Worm (Caenorhabditis elegans) whole organism, L4 larva: ENCODE results near the gene K03A11.6.
A peak's percentile ranks its signal among the peaks of the same experiment; 100 is the strongest.

Experiments used
- aha-1 ChIP-seq: fragments of 150-350 bp; peaks from one replicate; lab custom pipeline; 2014; ENCODE audit warnings: missing biosample characterization, missing genetic modification characterization
- ama-1 ChIP-seq: fragments of 150-350 bp; optimal IDR thresholded peaks from 2 replicates; lab custom pipeline; 2014; ENCODE audit warnings: inconsistent platforms, mixed read lengths
- ceh-28 ChIP-seq: fragments of 150-350 bp; optimal IDR thresholded peaks from 2 replicates; lab custom pipeline; 2014; ENCODE audit warnings: missing biosample characterization, missing genetic modification reagents, missing genetic modification characterization
- dpl-1 ChIP-seq: fragments of 150-350 bp; optimal IDR thresholded peaks from 2 replicates; lab custom pipeline; 2014; ENCODE audit warnings: missing biosample characterization, missing genetic modification reagents, missing genetic modification characterization
- hlh-30 ChIP-seq: sonication (generic microtip); optimal IDR thresholded peaks from 2 replicates; lab custom pipeline; 2017; ENCODE audit warnings: antibody characterized with exemption, mild to moderate bottlenecking, missing genetic modification characterization, missing compliant biosample characterization; ENCODE audit not compliant: insufficient read depth
- lin-29 ChIP-seq: fragments of 200-800 bp; sonication (Bioruptor generic); IDR thresholded peaks from 2 replicates; pipeline ENCODE4 v1.3.6; 2022; ENCODE audit warnings: missing genetic modification reagents, missing genetic modification characterization, missing compliant biosample characterization
- lir-3 ChIP-seq: sonication (generic microtip); optimal IDR thresholded peaks from 2 replicates; lab custom pipeline; 2016; ENCODE audit warnings: mild to moderate bottlenecking, missing genetic modification characterization, missing compliant biosample characterization
- lsy-2 ChIP-seq, 2 experiments: fragments of 150-350 bp in 1 of 2; sonication (generic microtip) in 1 of 2; optimal IDR thresholded peaks; 2 replicates each; lab custom pipeline; 2014 to 2017; ENCODE audit warnings: missing biosample characterization in 2 of 2, missing genetic modification characterization in 2 of 2
- nhr-28 ChIP-seq: fragments of 150-350 bp; optimal IDR thresholded peaks from 2 replicates; lab custom pipeline; 2014; ENCODE audit warnings: missing biosample characterization, missing genetic modification characterization
- snpc-4 ChIP-seq: fragments of 150-350 bp; optimal IDR thresholded peaks from 2 replicates; lab custom pipeline; 2014; ENCODE audit warnings: missing biosample characterization, missing genetic modification characterization
- unc-130 ChIP-seq: sonication (generic microtip); optimal IDR thresholded peaks from 2 replicates; lab custom pipeline; 2016; ENCODE audit warnings: missing genetic modification reagents, missing genetic modification characterization, missing compliant biosample characterization
- unc-62 ChIP-seq, 3 experiments: fragments of 150-350 bp in 1 of 3; sonication (generic microtip); optimal IDR thresholded peaks in 2 of 3; peaks in 1 of 3; 1 replicate in 1 of 3; 2 replicates in 2 of 3; lab custom pipeline; 2014 to 2017; ENCODE audit warnings: missing biosample characterization in 3 of 3, missing genetic modification characterization in 3 of 3, missing genetic modification reagents in 3 of 3, missing genotype in 1 of 3

DNA sequence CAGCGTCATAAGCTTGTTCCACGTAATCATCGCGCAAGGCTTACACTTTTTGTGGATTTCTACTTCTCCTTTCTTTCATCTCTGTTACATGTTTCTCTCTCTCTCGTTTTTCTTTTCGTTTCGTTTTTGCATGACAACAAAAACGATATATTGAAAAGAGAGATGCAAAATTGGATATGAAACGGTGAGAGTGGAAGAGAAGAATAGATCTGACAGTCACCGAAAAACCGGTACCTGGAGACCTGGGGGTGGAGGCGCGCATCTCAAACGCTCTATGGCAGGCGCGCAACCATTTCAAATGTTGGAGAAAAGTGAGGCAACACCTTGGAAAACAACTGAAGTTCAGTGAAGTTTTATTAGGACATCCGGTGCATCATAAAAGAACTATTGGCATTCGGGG, 46.0 kb upstream of the K03A11.6 start:
- TF ChIP-seq snpc-4 (no peak), hlh-30 (tag; lab: Kevin White, UChicago) (peak; percentile 35), aha-1 (tag; lab: Kevin White, UChicago) (no peak), ceh-28 (tag; lab: Kevin White, UChicago) (no peak), unc-130 (GFP tag; lab: Kevin White, UChicago) (no peak), dpl-1 (no peak), ama-1 (lab: Kevin White, UChicago) (no peak), lir-3 (tag; lab: Kevin White, UChicago) (no peak), nhr-28 (tag; lab: Kevin White, UChicago) (no peak), unc-62 (GFP tag; optimal IDR thresholded peaks at IDR 0.05 in 1 of 2; lab: Kevin White, UChicago) (no peak), unc-62 (tag; optimal IDR thresholded peaks at IDR 0.05; lab: Kevin White, UChicago) (no peak), lin-29 (GFP tag; lab: Robert Waterston, UW) (no peak), lsy-2 (tag; optimal IDR thresholded peaks at IDR 0.05; lab: Kevin White, UChicago) (no peak)
